Fruit fly (Drosophila melanogaster) ovary, adult (tissue): ENCODE results near the gene CG33269.

Experiments used
- CG17801 ChIP-seq: fragments of 200-800 bp; optimal IDR thresholded peaks from 2 replicates; lab custom pipeline; 2019; ENCODE audit warnings: missing biosample characterization, mild to moderate bottlenecking, missing genetic modification characterization, moderate library complexity; ENCODE audit not compliant: partially characterized antibody

CG33269 gene

DNA sequence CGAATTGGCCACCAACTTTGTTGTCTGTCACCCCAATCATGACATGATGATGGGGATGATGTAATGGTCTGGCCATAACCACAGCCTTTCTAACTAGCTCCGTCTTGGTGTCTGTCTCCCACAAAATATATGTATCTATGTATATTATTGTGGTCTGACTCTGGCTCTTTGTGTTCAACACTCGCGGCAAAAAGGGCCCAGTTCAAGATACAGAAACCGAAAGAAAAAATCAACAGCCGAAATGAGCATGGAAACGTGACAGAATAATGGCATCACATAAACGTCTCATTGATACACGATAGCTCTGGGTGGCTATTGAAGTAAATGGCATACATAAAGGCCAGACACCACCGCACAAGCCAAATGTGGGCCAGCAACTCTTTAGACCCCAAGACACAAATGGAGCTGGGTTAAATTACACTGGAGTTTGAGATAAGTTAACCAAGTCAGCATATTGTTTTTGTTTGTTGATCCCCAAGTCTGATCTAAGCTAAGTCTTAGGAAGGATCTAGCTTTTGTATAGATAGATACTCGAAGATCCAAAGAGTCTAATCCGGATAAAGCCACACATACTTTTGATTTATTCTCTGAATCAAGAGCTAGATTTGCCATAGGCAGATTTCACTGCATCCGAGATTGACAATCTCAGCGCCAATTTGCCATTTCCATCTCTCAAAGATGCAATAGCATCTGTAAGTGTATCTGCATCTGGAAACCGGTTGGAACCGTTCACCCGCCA is 49.8 kb downstream of the CG33269 start:
- no peak for TF ChIP-seq CG17801 (GFP tag; lab: Kevin White, UChicago)
